Fruit fly (Drosophila melanogaster) Kc167 (cell line): ENCODE measurements around the gene Rnf11.

Source experiments
- Myc ChIP-seq: fragments of >200 bp; optimal IDR thresholded peaks from 2 replicates; lab custom pipeline; 2017; ENCODE audit warnings: missing external identifiers
- Sin3A ChIP-seq: fragments of >200 bp; optimal IDR thresholded peaks from 2 replicates; lab custom pipeline; 2018; ENCODE audit warnings: missing external identifiers
- h ChIP-seq: fragments of >200 bp; optimal IDR thresholded peaks from 3 replicates; lab custom pipeline; 2018; ENCODE audit warnings: missing external identifiers
- insv ChIP-seq: fragments of >200 bp; optimal IDR thresholded peaks from 3 replicates; lab custom pipeline; 2018; ENCODE audit warnings: missing external identifiers
- psq ChIP-seq: fragments of >200 bp; optimal IDR thresholded peaks from 2 replicates; lab custom pipeline; 2017; ENCODE audit warnings: missing external identifiers
- ttk ChIP-seq: sonication (Bioruptor generic); optimal IDR thresholded peaks from 2 replicates; lab custom pipeline; 2017; ENCODE audit warnings: missing external identifiers

The Rnf11 gene

DNA sequence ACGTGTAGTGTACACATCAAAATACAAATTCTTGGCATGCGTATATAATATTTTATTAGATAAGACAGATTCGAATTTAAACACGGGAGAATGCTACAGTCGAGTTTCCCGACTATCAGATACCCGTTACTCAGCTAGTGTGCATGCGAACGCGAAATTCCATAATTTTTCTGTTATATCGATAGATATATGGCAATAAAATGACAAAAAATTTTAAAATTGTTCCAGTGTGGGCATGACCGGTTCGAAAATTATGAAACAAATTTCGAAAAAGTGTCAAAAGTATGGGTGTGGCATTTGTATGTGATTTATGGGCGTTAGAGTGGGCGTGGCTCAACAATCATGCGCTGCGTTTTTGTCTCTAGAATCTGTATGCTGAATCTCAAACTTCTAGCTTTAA lies 17.5 kb downstream of the Rnf11 start:
- no peak for TF ChIP-seq Sin3A (lab: Kevin White, UChicago)
- TF ChIP-seq insv (lab: Kevin White, UChicago), result no peak
- TF ChIP-seq Myc (lab: Kevin White, UChicago), result no peak
- TF ChIP-seq ttk (lab: Kevin White, UChicago), result no peak
- TF ChIP-seq psq, result no peak
- no peak for TF ChIP-seq h

DNA sequence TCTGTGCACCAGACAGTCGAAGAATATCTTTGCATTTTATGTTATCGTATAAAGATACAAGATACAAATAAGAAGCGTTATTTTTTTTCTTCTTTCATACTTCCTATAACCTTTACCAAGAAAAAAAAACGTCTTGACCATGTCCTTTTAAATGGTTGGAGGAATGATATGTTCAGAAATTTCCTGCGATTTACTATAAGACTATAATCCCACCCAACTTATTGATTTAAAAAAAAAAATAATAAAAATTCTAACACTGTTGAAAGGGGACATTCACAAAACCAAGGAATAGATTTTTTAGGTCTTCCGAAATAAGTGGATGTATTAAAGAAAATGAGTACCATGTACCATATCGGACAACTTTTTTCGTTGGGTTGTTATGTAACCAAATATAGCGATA lies 21.3 kb downstream of the Rnf11 start:
- no peak for TF ChIP-seq psq
- TF ChIP-seq Myc (lab: Kevin White, UChicago), result no peak
- TF ChIP-seq h, result no peak
- TF ChIP-seq insv (lab: Kevin White, UChicago), result no peak

DNA sequence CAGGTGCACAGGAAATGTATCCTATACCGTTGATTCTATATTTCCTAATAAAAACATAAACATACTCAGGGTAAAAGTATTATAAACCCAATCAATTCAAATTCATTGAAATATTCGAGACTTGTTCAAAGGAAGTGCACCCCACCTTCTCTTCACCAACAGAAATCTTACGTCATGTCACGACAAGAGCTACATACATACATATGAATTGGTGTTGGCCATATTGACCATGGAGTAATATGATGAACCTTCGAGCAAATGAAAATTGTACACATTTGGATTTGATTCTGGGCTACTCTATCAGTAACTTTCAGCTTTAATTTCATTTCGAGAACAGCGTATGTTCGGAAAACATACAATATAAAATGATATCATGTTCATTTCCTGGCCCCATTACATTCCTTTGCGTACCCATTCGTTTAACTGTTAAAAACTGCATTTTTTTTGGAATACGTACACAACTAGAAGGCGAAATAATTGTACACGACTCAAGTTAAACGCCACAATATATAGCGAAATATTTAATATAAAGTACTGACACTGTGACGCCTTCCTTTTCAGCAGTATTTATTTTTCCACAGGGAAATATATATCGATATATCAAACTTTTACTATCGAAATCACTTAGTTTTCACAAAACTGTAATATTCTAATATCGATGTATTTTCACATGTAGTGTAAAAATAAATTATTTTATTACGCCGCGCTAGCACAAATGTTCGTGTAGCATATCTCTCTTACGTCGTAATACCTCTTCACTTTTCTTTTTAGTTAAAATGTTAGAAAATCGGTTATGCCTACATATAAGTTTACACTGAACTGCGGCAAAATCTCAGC lies 43.6 kb downstream of the Rnf11 start, which contains the start of gene PMCA:
Gene PMCA, minus strand, starts transcription at position 825 of the 837 bp plus-strand sequence.
- TF ChIP-seq psq (no peak), Myc (lab: Kevin White, UChicago) (no peak), insv (lab: Kevin White, UChicago) (no peak), h (no peak), ttk (lab: Kevin White, UChicago) (no peak), Sin3A (lab: Kevin White, UChicago) (no peak)

DNA sequence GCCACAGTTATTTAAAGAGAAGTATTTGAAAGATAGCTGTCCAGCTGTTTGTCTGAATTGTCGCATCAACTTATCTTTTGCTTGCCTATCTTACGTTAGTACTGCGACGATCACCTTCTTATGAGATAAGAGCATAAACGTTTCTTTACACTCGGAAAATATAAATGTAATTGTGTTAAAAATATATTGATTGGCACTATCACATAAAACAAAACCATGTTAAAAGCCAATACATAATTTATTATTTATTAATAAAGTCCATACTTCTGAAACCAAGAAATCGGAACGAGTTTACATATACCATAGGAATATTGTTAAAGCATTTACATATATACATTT lies 44.2 kb downstream of the Rnf11 start:
- TF ChIP-seq ttk (lab: Kevin White, UChicago), result no peak
- no peak for TF ChIP-seq psq
- TF ChIP-seq Sin3A (lab: Kevin White, UChicago), result no peak
- TF ChIP-seq insv (lab: Kevin White, UChicago), result no peak
- no peak for TF ChIP-seq Myc (lab: Kevin White, UChicago)
- TF ChIP-seq h, result no peak

DNA sequence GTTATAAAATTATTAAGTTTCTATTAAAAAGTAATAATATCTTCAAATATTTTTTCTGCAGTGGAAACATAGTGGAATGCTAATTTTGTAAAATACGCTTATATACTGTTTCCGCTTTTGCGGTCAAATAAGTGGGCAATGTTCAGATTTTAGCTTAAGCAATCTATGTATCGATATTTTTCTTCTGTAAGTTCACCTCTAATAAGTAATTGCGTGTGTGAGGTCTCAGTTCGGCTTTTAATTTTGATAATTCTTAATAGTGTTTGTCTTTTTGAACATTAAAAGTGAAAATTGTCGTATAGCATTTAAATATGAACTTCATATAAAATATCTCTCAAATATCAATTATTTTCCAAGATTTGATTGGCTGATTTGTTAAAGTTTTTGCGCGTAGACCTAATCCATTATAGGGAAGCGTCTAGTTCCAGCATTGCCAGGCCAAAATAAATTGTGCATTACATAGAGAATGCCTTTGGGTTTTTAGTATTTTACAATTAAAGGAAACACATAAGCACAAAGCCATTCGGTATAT lies 45.1 kb downstream of the Rnf11 start, which contains the start of gene Hcf:
Gene Hcf, plus strand, starts transcription at position 180 of the 532 bp plus-strand sequence.
- TF ChIP-seq insv (lab: Kevin White, UChicago) (no peak), Sin3A (lab: Kevin White, UChicago) (no peak), ttk (lab: Kevin White, UChicago) (no peak), h (no peak), psq (no peak)

DNA sequence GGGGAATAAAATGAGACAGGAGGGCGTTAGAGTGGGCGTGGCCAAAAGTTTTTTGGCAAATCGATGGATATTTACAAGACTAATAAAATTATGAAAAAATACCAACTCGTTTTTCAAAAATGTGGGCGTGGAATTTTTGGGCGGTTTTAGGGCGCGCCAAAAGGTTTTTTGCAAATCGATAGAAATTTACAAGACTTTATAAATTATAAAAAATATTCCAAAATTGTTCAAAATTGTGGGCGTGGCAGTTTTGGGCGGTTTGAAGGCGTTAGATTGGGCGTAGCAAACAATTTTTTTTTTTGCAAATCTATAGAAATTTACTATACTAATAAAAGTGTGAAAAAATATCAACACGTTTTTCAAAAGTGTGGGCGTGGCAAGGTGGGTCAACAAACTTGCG lies 64.4 kb downstream of the Rnf11 start:
- TF ChIP-seq h, result no peak
- no peak for TF ChIP-seq psq
- no peak for TF ChIP-seq ttk (lab: Kevin White, UChicago)
- TF ChIP-seq insv (lab: Kevin White, UChicago), result no peak

DNA sequence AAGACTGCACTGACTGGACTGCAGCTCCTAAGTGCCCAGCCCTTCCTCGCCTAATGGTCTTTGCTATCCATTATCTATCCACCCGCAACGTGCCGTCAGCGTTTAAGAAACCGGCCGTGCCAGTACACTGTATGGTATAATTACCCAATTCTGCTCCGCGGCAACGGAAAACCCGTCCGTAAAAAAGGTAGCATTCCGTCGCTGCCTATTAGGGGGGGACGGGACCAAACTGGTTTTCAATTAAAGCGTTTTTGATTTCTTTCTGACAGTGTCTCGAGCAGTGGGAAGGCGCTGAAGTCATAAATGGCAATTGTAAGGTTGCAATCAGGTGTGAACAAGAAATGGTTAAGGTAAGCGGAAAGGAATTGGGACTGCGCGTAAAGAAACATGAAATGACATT lies 65.7 kb downstream of the Rnf11 start:
- TF ChIP-seq h, result no peak
- TF ChIP-seq insv (lab: Kevin White, UChicago), result no peak
- no peak for TF ChIP-seq Myc (lab: Kevin White, UChicago)
- TF ChIP-seq ttk (lab: Kevin White, UChicago), result no peak
- no peak for TF ChIP-seq psq
- no peak for TF ChIP-seq Sin3A (lab: Kevin White, UChicago)
